Worm (Caenorhabditis elegans) whole organism, L1 larva: ENCODE results near the gene nhr-125.
"Not testable (repeated sequence)": the region's sequence is repeated elsewhere in the genome, so short reads cannot be mapped to it uniquely, and the experiment has no call there.

Source experiments
- C16A3.4 ChIP-seq: fragments of 150-350 bp; optimal IDR thresholded peaks from 2 replicates; lab custom pipeline; 2014; ENCODE audit warnings: missing biosample characterization, missing genetic modification characterization
- Y116A8C.19 ChIP-seq: sonication (generic microtip); optimal IDR thresholded peaks from 2 replicates; lab custom pipeline; 2016; ENCODE audit warnings: missing compliant biosample characterization, missing genetic modification characterization, borderline replicate concordance
- ceh-88 ChIP-seq: fragments of 200-800 bp; sonication (Bioruptor generic); IDR thresholded peaks from 2 replicates; pipeline ENCODE4 v1.3.6; 2022; ENCODE audit warnings: missing genetic modification characterization, missing compliant biosample characterization
- dsc-1 ChIP-seq: sonication (generic microtip); optimal IDR thresholded peaks from 2 replicates; lab custom pipeline; 2016; ENCODE audit warnings: mild to moderate bottlenecking, missing genetic modification characterization, missing compliant biosample characterization
- efl-3 ChIP-seq: fragments of 200-800 bp; sonication (Bioruptor generic); optimal IDR thresholded peaks from 2 replicates; lab custom pipeline; 2018; ENCODE audit warnings: mild to moderate bottlenecking, missing genetic modification characterization, missing compliant biosample characterization
- ets-5 ChIP-seq: fragments of 200-800 bp; sonication (Bioruptor generic); IDR thresholded peaks from 2 replicates; pipeline ENCODE4 v1.3.6; 2022; ENCODE audit warnings: missing genetic modification characterization, missing compliant biosample characterization
- jun-1 ChIP-seq: fragments of 150-350 bp; optimal IDR thresholded peaks from 2 replicates; lab custom pipeline; 2014; ENCODE audit warnings: missing biosample characterization, missing genetic modification reagents, missing genetic modification characterization
- lin-14 ChIP-seq: fragments of 200-800 bp; sonication (Bioruptor generic); optimal IDR thresholded peaks from 2 replicates; lab custom pipeline; 2018; ENCODE audit warnings: mild to moderate bottlenecking, missing genetic modification characterization, moderate library complexity, missing compliant biosample characterization
- lin-15B ChIP-seq: fragments of 150-350 bp; sonication (generic microtip); optimal IDR thresholded peaks from 3 replicates; lab custom pipeline; 2014; ENCODE audit warnings: missing biosample characterization, missing genetic modification characterization
- lin-35 ChIP-seq, 2 experiments: fragments of 150-350 bp; optimal IDR thresholded peaks; 2 replicates each; lab custom pipeline; 2014; ENCODE audit warnings: missing biosample characterization in 2 of 2, missing genetic modification characterization in 2 of 2, missing genetic modification reagents in 2 of 2
- mdl-1 ChIP-seq, 2 experiments: fragments of 150-350 bp; optimal IDR thresholded peaks; 2 replicates each; lab custom pipeline; 2014 to 2017; ENCODE audit warnings: missing biosample characterization in 2 of 2, missing genetic modification characterization in 2 of 2, inconsistent platforms in 1 of 2
- mef-2 ChIP-seq: fragments of 150-350 bp; optimal IDR thresholded peaks from 2 replicates; lab custom pipeline; 2014; ENCODE audit warnings: missing biosample characterization, missing genetic modification characterization
- mep-1 ChIP-seq: fragments of 150-350 bp; optimal IDR thresholded peaks from 2 replicates; lab custom pipeline; 2014; ENCODE audit warnings: missing biosample characterization, missing genetic modification characterization
- nhr-11 ChIP-seq: fragments of 150-350 bp; optimal IDR thresholded peaks from 2 replicates; lab custom pipeline; 2014; ENCODE audit warnings: missing biosample characterization, missing genetic modification characterization
- snpc-4 ChIP-seq: fragments of 150-350 bp; optimal IDR thresholded peaks from 2 replicates; lab custom pipeline; 2014; ENCODE audit warnings: missing biosample characterization, missing genetic modification characterization
- sptf-1 ChIP-seq: fragments of 150-350 bp; optimal IDR thresholded peaks from 2 replicates; lab custom pipeline; 2014; ENCODE audit warnings: missing biosample characterization, missing genetic modification characterization
- sup-37 ChIP-seq: fragments of 200-800 bp; sonication (Bioruptor generic); optimal IDR thresholded peaks from 2 replicates; lab custom pipeline; 2018; ENCODE audit warnings: mild to moderate bottlenecking, missing genetic modification characterization, missing compliant biosample characterization
- unc-30 ChIP-seq: sonication (generic microtip); optimal IDR thresholded peaks from 2 replicates; lab custom pipeline; 2017; ENCODE audit warnings: missing biosample characterization, missing genetic modification characterization
- xbp-1 ChIP-seq: sonication (generic microtip); optimal IDR thresholded peaks from 2 replicates; lab custom pipeline; 2016; ENCODE audit warnings: missing genetic modification characterization, missing compliant biosample characterization

nhr-125 gene

ce11 chrV:4281699-4282098, 43.6 kb downstream of the nhr-125 start, which contains the start of gene srt-37:
srt-37 (minus strand) TSS chrV:4281799.
- TF ChIP-seq lin-15B (tag; lab: Kevin White, UChicago); unc-30 (tag; lab: Kevin White, UChicago); sptf-1: not testable (repeated sequence)

DNA sequence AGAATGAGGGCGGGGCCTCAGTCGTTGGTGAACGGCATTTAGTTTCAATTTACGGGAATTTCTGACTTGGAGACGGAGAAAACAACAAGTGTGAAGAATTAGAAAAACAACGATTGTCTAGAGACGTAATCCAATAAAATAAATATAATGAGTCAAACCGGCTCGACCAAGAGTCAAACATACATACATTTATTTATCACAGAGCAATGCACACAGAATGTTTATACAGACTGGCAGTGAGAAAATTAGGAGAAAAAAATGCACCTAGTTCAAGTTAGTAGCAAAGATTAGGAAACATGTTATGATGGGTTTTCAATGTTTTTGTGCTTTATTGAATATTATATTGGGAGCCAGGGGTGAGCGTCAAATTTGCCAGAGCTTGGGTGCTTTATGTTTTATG, 46.6 kb downstream of the nhr-125 start, which contains the start of gene srt-20:
srt-20 (minus strand) TSS at position 101 of the 400 bp plus-strand sequence.
- TF ChIP-seq mep-1, snpc-4, C16A3.4 (tag; lab: Kevin White, UChicago): not testable (repeated sequence)

DNA sequence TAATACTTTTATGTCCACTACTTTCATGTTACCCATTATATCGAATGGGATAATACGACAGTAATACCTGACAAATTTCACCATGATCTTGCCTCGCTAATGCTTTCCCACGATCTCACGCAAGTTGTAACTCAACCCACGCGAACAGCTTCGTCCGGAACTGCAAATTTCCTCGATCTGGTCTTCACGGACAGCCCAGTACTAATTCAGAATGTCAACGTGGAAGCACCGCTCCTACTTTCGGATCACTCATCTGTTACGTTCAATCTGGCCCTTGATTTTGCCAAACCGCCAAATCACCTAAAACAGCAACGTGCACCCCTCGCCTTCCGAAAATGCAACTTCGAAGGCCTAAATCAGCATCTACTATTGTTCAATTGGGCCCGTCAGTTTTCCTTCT, 51.9 kb downstream of the nhr-125 start:
- TF ChIP-seq dsc-1 (tag; lab: Kevin White, UChicago): no peak
- TF ChIP-seq ceh-88 (GFP tag; lab: Robert Waterston, UW): no peak
- no peak for TF ChIP-seq Y116A8C.19
- no peak for TF ChIP-seq nhr-11
- no peak for TF ChIP-seq efl-3 (GFP tag; lab: Kevin White, UChicago)
- TF ChIP-seq lin-35 (GFP tag; optimal IDR thresholded peaks at IDR 0.05; lab: Kevin White, UChicago): no peak
- TF ChIP-seq mdl-1 (tag; optimal IDR thresholded peaks at IDR 0.05; lab: Kevin White, UChicago): no peak
- no peak for TF ChIP-seq lin-14 (GFP tag; lab: Kevin White, UChicago)
- TF ChIP-seq sup-37: no peak
- TF ChIP-seq jun-1 (tag; lab: Kevin White, UChicago): no peak
- TF ChIP-seq mef-2 (tag; lab: Kevin White, UChicago): no peak
- no peak for TF ChIP-seq xbp-1 (tag; lab: Kevin White, UChicago)
- no peak for TF ChIP-seq ets-5 (GFP tag; lab: Robert Waterston, UW)
